Worm (Caenorhabditis elegans) whole organism, L1 larva: ENCODE data around the gene vha-15.

Experiments used
- C16A3.4 ChIP-seq: fragments of 150-350 bp; optimal IDR thresholded peaks from 2 replicates; lab custom pipeline; 2014; ENCODE audit warnings: missing biosample characterization, missing genetic modification characterization
- C34B4.2 ChIP-seq: sonication (generic microtip); optimal IDR thresholded peaks from 2 replicates; lab custom pipeline; 2017; ENCODE audit warnings: mild to moderate bottlenecking, missing genetic modification characterization, missing compliant biosample characterization
- Y116A8C.19 ChIP-seq: sonication (generic microtip); optimal IDR thresholded peaks from 2 replicates; lab custom pipeline; 2016; ENCODE audit warnings: missing compliant biosample characterization, missing genetic modification characterization, borderline replicate concordance
- aha-1 ChIP-seq: fragments of 150-350 bp; optimal IDR thresholded peaks from 2 replicates; lab custom pipeline; 2014; ENCODE audit warnings: missing biosample characterization, missing genetic modification characterization
- aly-2 ChIP-seq: fragments of 150-350 bp; optimal IDR thresholded peaks from 2 replicates; lab custom pipeline; 2014; ENCODE audit warnings: missing biosample characterization, missing genetic modification characterization
- ama-1 ChIP-seq: fragments of 150-350 bp; optimal IDR thresholded peaks from 2 replicates; lab custom pipeline; 2014
- blmp-1 ChIP-seq: fragments of 150-350 bp; optimal IDR thresholded peaks from 2 replicates; lab custom pipeline; 2014; ENCODE audit warnings: missing biosample characterization, missing genetic modification characterization
- ceh-63 ChIP-seq: fragments of 200-800 bp; sonication (Bioruptor generic); optimal IDR thresholded peaks from 2 replicates; lab custom pipeline; 2018; ENCODE audit warnings: mild to moderate bottlenecking, missing genetic modification characterization, missing compliant biosample characterization
- ceh-82 ChIP-seq, 3 experiments: fragments of 150-350 bp in 1 of 3; sonication (generic microtip) in 2 of 3; optimal IDR thresholded peaks; 2 replicates each; lab custom pipeline; 2014 to 2017; ENCODE audit warnings: missing biosample characterization in 3 of 3, missing genetic modification characterization in 3 of 3
- ceh-88 ChIP-seq: fragments of 200-800 bp; sonication (Bioruptor generic); IDR thresholded peaks from 2 replicates; pipeline ENCODE4 v1.3.6; 2022; ENCODE audit warnings: missing genetic modification characterization, missing compliant biosample characterization
- ceh-90 ChIP-seq: sonication (generic microtip); optimal IDR thresholded peaks from 2 replicates; lab custom pipeline; 2016; ENCODE audit warnings: missing genetic modification characterization, missing compliant biosample characterization
- dsc-1 ChIP-seq: sonication (generic microtip); optimal IDR thresholded peaks from 2 replicates; lab custom pipeline; 2016; ENCODE audit warnings: mild to moderate bottlenecking, missing genetic modification characterization, missing compliant biosample characterization
- efl-3 ChIP-seq: fragments of 200-800 bp; sonication (Bioruptor generic); optimal IDR thresholded peaks from 2 replicates; lab custom pipeline; 2018; ENCODE audit warnings: mild to moderate bottlenecking, missing genetic modification characterization, missing compliant biosample characterization
- elt-2 ChIP-seq: sonication (generic microtip); optimal IDR thresholded peaks from 2 replicates; lab custom pipeline; 2016; ENCODE audit warnings: missing genetic modification characterization, mild to moderate bottlenecking, inconsistent platforms, missing compliant biosample characterization, missing genetic modification reagents
- elt-3 ChIP-seq, 6 experiments: fragments of 150-350 bp in 1 of 6; sonication (generic microtip); optimal IDR thresholded peaks; 2 replicates each; lab custom pipeline; 2017 to 2018; ENCODE audit warnings: missing biosample characterization in 6 of 6, missing genetic modification characterization in 6 of 6, inconsistent platforms in 1 of 6
- ets-5 ChIP-seq: fragments of 200-800 bp; sonication (Bioruptor generic); IDR thresholded peaks from 2 replicates; pipeline ENCODE4 v1.3.6; 2022; ENCODE audit warnings: missing genetic modification characterization, missing compliant biosample characterization
- fkh-8 ChIP-seq: sonication (generic microtip); optimal IDR thresholded peaks from 2 replicates; lab custom pipeline; 2016; ENCODE audit warnings: mild to moderate bottlenecking, missing genetic modification characterization, missing compliant biosample characterization
- hlh-17 ChIP-seq: fragments of 200-800 bp; sonication (Bioruptor generic); optimal IDR thresholded peaks from 2 replicates; lab custom pipeline; 2018; ENCODE audit warnings: missing genetic modification characterization, mild to moderate bottlenecking, missing compliant biosample characterization, moderate library complexity, borderline replicate concordance
- hlh-4 ChIP-seq: sonication (generic microtip); optimal IDR thresholded peaks from 2 replicates; lab custom pipeline; 2016; ENCODE audit warnings: mild to moderate bottlenecking, missing genetic modification characterization, missing compliant biosample characterization
- hpl-2 ChIP-seq: fragments of 150-350 bp; optimal IDR thresholded peaks from 2 replicates; lab custom pipeline; 2014; ENCODE audit warnings: missing biosample characterization, missing genetic modification reagents, missing genetic modification characterization
- irx-1 ChIP-seq: sonication (generic microtip); optimal IDR thresholded peaks from 2 replicates; lab custom pipeline; 2016; ENCODE audit warnings: missing genetic modification characterization, missing compliant biosample characterization
- isw-1 ChIP-seq: fragments of 200-800 bp; sonication (Bioruptor generic); IDR thresholded peaks from 2 replicates; pipeline ENCODE4 v1.3.6; 2022; ENCODE audit warnings: missing genetic modification characterization, missing compliant biosample characterization
- jun-1 ChIP-seq: fragments of 150-350 bp; optimal IDR thresholded peaks from 2 replicates; lab custom pipeline; 2014; ENCODE audit warnings: missing biosample characterization, missing genetic modification reagents, missing genetic modification characterization
- lin-13 ChIP-seq: fragments of 150-350 bp; optimal IDR thresholded peaks from 2 replicates; lab custom pipeline; 2014; ENCODE audit warnings: missing biosample characterization, missing genetic modification reagents, missing genetic modification characterization
- lin-14 ChIP-seq: fragments of 200-800 bp; sonication (Bioruptor generic); optimal IDR thresholded peaks from 2 replicates; lab custom pipeline; 2018; ENCODE audit warnings: mild to moderate bottlenecking, missing genetic modification characterization, moderate library complexity, missing compliant biosample characterization
- lin-15B ChIP-seq: fragments of 150-350 bp; sonication (generic microtip); optimal IDR thresholded peaks from 3 replicates; lab custom pipeline; 2014; ENCODE audit warnings: missing biosample characterization, missing genetic modification characterization
- lin-35 ChIP-seq, 2 experiments: fragments of 150-350 bp; optimal IDR thresholded peaks; 2 replicates each; lab custom pipeline; 2014; ENCODE audit warnings: missing biosample characterization in 2 of 2, missing genetic modification characterization in 2 of 2, missing genetic modification reagents in 2 of 2
- lin-39 ChIP-seq: fragments of 150-350 bp; optimal IDR thresholded peaks from 2 replicates; lab custom pipeline; 2014; ENCODE audit warnings: missing biosample characterization, missing genetic modification reagents, missing genetic modification characterization
- lir-3 ChIP-seq: sonication (generic microtip); optimal IDR thresholded peaks from 2 replicates; lab custom pipeline; 2016; ENCODE audit warnings: mild to moderate bottlenecking, missing genetic modification characterization, moderate library complexity, missing compliant biosample characterization; ENCODE audit not compliant: poor library complexity
- mab-9 ChIP-seq: fragments of 200-800 bp; sonication (Bioruptor generic); IDR thresholded peaks from 2 replicates; pipeline ENCODE4 v1.3.6; 2022; ENCODE audit warnings: missing genetic modification reagents, missing genetic modification characterization, missing compliant biosample characterization
- nhr-12 ChIP-seq: sonication (generic microtip); optimal IDR thresholded peaks from 2 replicates; lab custom pipeline; 2017; ENCODE audit warnings: missing biosample characterization, missing genetic modification characterization
- nhr-237 ChIP-seq: fragments of 150-350 bp; optimal IDR thresholded peaks from 2 replicates; lab custom pipeline; 2014; ENCODE audit warnings: missing biosample characterization, missing genetic modification characterization
- nhr-28 ChIP-seq: fragments of 150-350 bp; optimal IDR thresholded peaks from 2 replicates; lab custom pipeline; 2014; ENCODE audit warnings: missing biosample characterization, missing genetic modification characterization
- nhr-76 ChIP-seq: sonication (generic microtip); optimal IDR thresholded peaks from 2 replicates; lab custom pipeline; 2017; ENCODE audit warnings: missing biosample characterization, missing genetic modification characterization
- nhr-77 ChIP-seq: fragments of 150-350 bp; optimal IDR thresholded peaks from 2 replicates; lab custom pipeline; 2014; ENCODE audit warnings: missing biosample characterization, missing genetic modification characterization
- nhr-84 ChIP-seq: sonication (generic microtip); optimal IDR thresholded peaks from 2 replicates; lab custom pipeline; 2017; ENCODE audit warnings: missing biosample characterization, missing genetic modification characterization
- pax-3 ChIP-seq: fragments of 200-800 bp; sonication (Bioruptor generic); optimal IDR thresholded peaks from 2 replicates; lab custom pipeline; 2018; ENCODE audit warnings: mild to moderate bottlenecking, missing genetic modification characterization, moderate library complexity, missing compliant biosample characterization
- skn-1 ChIP-seq: fragments of 150-350 bp; optimal IDR thresholded peaks from 2 replicates; lab custom pipeline; 2014; ENCODE audit warnings: missing biosample characterization, missing genetic modification characterization
- sptf-1 ChIP-seq: fragments of 150-350 bp; optimal IDR thresholded peaks from 2 replicates; lab custom pipeline; 2014; ENCODE audit warnings: missing biosample characterization, missing genetic modification characterization
- swsn-7 ChIP-seq: sonication (generic microtip); optimal IDR thresholded peaks from 2 replicates; lab custom pipeline; 2016; ENCODE audit warnings: missing genetic modification characterization, missing compliant biosample characterization
- tlp-1 ChIP-seq: fragments of 150-350 bp; optimal IDR thresholded peaks from 2 replicates; lab custom pipeline; 2014; ENCODE audit warnings: missing biosample characterization, missing genetic modification characterization
- unc-130 ChIP-seq: fragments of 150-350 bp; optimal IDR thresholded peaks from 2 replicates; lab custom pipeline; 2017; ENCODE audit warnings: missing biosample characterization, missing genetic modification characterization, inconsistent platforms
- unc-30 ChIP-seq: sonication (generic microtip); optimal IDR thresholded peaks from 2 replicates; lab custom pipeline; 2017; ENCODE audit warnings: missing biosample characterization, missing genetic modification characterization
- unc-86 ChIP-seq: sonication (generic microtip); optimal IDR thresholded peaks from 2 replicates; lab custom pipeline; 2016; ENCODE audit warnings: missing genetic modification characterization, missing compliant biosample characterization
- unc-98 ChIP-seq: fragments of 200-800 bp; sonication (Bioruptor generic); IDR thresholded peaks from 2 replicates; pipeline ENCODE4 v1.3.6; 2022; ENCODE audit warnings: missing genetic modification characterization, missing compliant biosample characterization
- vab-15 ChIP-seq: sonication (generic microtip); optimal IDR thresholded peaks from 2 replicates; lab custom pipeline; 2017; ENCODE audit warnings: missing genotype, mild to moderate bottlenecking, missing genetic modification characterization, missing compliant biosample characterization
- xbp-1 ChIP-seq: sonication (generic microtip); optimal IDR thresholded peaks from 2 replicates; lab custom pipeline; 2016; ENCODE audit warnings: missing genetic modification characterization, missing compliant biosample characterization
- zag-1 ChIP-seq: fragments of 150-350 bp; optimal IDR thresholded peaks from 2 replicates; lab custom pipeline; 2014; ENCODE audit warnings: missing biosample characterization, missing genetic modification characterization
- zip-4 ChIP-seq: fragments of 200-800 bp; sonication (Bioruptor generic); optimal IDR thresholded peaks from 2 replicates; lab custom pipeline; 2018; ENCODE audit warnings: mild to moderate bottlenecking, missing genetic modification characterization, moderate library complexity, missing compliant biosample characterization
- ztf-11 ChIP-seq, 2 experiments: sonication (generic microtip); optimal IDR thresholded peaks; 2 replicates each; lab custom pipeline; 2016 to 2017; ENCODE audit warnings: missing genetic modification characterization in 2 of 2, missing biosample characterization in 1 of 2, missing compliant biosample characterization in 1 of 2
- ztf-4 ChIP-seq: fragments of 150-350 bp; optimal IDR thresholded peaks from 2 replicates; lab custom pipeline; 2014; ENCODE audit warnings: missing biosample characterization, missing genetic modification characterization

The vha-15 gene

DNA sequence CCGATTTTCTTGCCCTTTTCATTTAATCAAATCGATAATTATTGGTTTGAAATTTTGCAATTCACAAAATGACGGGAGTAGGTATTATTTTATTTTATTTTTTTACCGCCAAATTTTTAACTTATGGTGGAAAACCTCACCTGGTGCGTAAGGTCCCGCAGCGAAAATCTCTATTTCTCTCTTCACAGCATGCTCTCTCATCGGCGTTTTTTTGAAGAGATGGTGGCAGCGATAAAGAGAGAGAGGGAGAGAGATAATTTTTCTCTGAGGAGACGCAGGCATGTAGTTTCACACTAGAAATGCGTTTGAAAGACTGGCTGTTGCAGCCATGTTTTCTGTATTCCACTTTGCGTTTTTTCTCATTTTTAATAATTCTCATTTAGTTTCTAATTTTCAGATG, 3.8 kb upstream of the vha-15 start, which contains the start of gene T14F9.2 (continued):
- no peak for TF ChIP-seq Y116A8C.19
- TF ChIP-seq nhr-12 (tag; lab: Kevin White, UChicago): no peak
- TF ChIP-seq unc-86 (tag; lab: Kevin White, UChicago): no peak
- peak in 1 of 2 experiments; percentile 71 for TF ChIP-seq lin-35 (GFP tag; optimal IDR thresholded peaks at IDR 0.05; lab: Kevin White, UChicago)
- TF ChIP-seq ceh-90: peak; percentile 8
- TF ChIP-seq ztf-4: no peak
- no peak for TF ChIP-seq lin-39 (tag; lab: Kevin White, UChicago)
- no peak for TF ChIP-seq vab-15
- no peak for TF ChIP-seq ets-5
- peak; percentile 3 for TF ChIP-seq lir-3 (tag; lab: Kevin White, UChicago)
- TF ChIP-seq unc-30 (tag; lab: Kevin White, UChicago): no peak
- TF ChIP-seq C16A3.4 (tag; lab: Kevin White, UChicago): no peak
- TF ChIP-seq hlh-4 (tag; lab: Kevin White, UChicago): no peak
- TF ChIP-seq ceh-88: no peak
- TF ChIP-seq irx-1: peak; percentile 37
- no peak for TF ChIP-seq elt-3 (tag; optimal IDR thresholded peaks at IDR 0.05; lab: Kevin White, UChicago)
- TF ChIP-seq fkh-8 (tag; lab: Kevin White, UChicago): no peak
- TF ChIP-seq hlh-17 (GFP tag; lab: Kevin White, UChicago): no peak
- TF ChIP-seq lin-15B (tag; lab: Kevin White, UChicago): no peak
- no peak for TF ChIP-seq mab-9 (GFP tag; lab: Robert Waterston, UW)
- TF ChIP-seq nhr-237 (tag; lab: Kevin White, UChicago): no peak
- no peak for TF ChIP-seq aly-2
- TF ChIP-seq C34B4.2 (tag; lab: Kevin White, UChicago): no peak
- TF ChIP-seq elt-2 (tag; lab: Kevin White, UChicago): peak; percentile 20
- TF ChIP-seq dsc-1: no peak
- peak; percentile 42 for TF ChIP-seq swsn-7 (tag; lab: Kevin White, UChicago)
- no peak for TF ChIP-seq isw-1 (GFP tag; lab: Robert Waterston, UW)
- TF ChIP-seq ceh-82 (tag; optimal IDR thresholded peaks at IDR 0.05; lab: Kevin White, UChicago): no peak
- TF ChIP-seq unc-130: peak; percentile 7
- no peak for TF ChIP-seq nhr-76 (tag; lab: Kevin White, UChicago)
- TF ChIP-seq pax-3 (tag; lab: Kevin White, UChicago): no peak
- TF ChIP-seq unc-98 (GFP tag; lab: Robert Waterston, UW): no peak
- TF ChIP-seq ama-1 (lab: Kevin White, UChicago): no peak
- no peak for TF ChIP-seq ceh-63 (GFP tag; lab: Kevin White, UChicago)
- peak; percentile 33 for TF ChIP-seq xbp-1 (tag; lab: Kevin White, UChicago)
- no peak for TF ChIP-seq hpl-2 (GFP tag; lab: Kevin White, UChicago)
- no peak for TF ChIP-seq efl-3 (GFP tag; lab: Kevin White, UChicago)
- TF ChIP-seq nhr-77 (tag; lab: Kevin White, UChicago): no peak
- no peak for TF ChIP-seq aha-1
- no peak for TF ChIP-seq nhr-84 (tag; lab: Kevin White, UChicago)
- TF ChIP-seq nhr-28 (tag; lab: Kevin White, UChicago): no peak
- TF ChIP-seq blmp-1 (tag; lab: Kevin White, UChicago): peak; percentile 39
- TF ChIP-seq zag-1: no peak
- TF ChIP-seq sptf-1 (tag; lab: Kevin White, UChicago): no peak
- no peak for TF ChIP-seq jun-1
- no peak for TF ChIP-seq lin-14 (GFP tag; lab: Kevin White, UChicago)
- TF ChIP-seq tlp-1: no peak
- no peak for TF ChIP-seq ztf-11 (tag; optimal IDR thresholded peaks at IDR 0.05; lab: Kevin White, UChicago)
- no peak for TF ChIP-seq lin-13 (GFP tag; lab: Kevin White, UChicago)
- TF ChIP-seq skn-1 (tag; lab: Kevin White, UChicago): peak; percentile 89
- TF ChIP-seq zip-4 (GFP tag; lab: Kevin White, UChicago): no peak
